In genomic region chrIV:7095396-7095964, ce11 we compare ENCODE assay signal across 3 worm cellular contexts.
A peak's percentile ranks its signal among the peaks of the same experiment; 100 is the strongest.
TF ChIP-seq lines count a peak whose summit lies in the region.

No protein-coding gene starts in this region.

TF ChIP-seq in whole organism, L1 larva, 84 proteins besides CTCF, POLR2A, EP300 and RAD21 (continued from another document):
- TF ChIP-seq snu-23 (GFP tag; optimal IDR thresholded peaks at IDR 0.05; lab: Kevin White, UChicago), result peak; percentile 10
- no peak for TF ChIP-seq C16A3.4 (tag; optimal IDR thresholded peaks at IDR 0.05; lab: Kevin White, UChicago)
- no peak for TF ChIP-seq ztf-11 (tag; optimal IDR thresholded peaks at IDR 0.05; lab: Kevin White, UChicago)
- no peak for TF ChIP-seq ceh-82 (tag; optimal IDR thresholded peaks at IDR 0.05; lab: Kevin White, UChicago)
- no peak for TF ChIP-seq alr-1 (tag; optimal IDR thresholded peaks at IDR 0.05; lab: Kevin White, UChicago; ENCODE audit: borderline replicate concordance)
- no peak for TF ChIP-seq grh-1 (GFP tag; IDR thresholded peaks at IDR 0.05; lab: Robert Waterston, UW)
- peak; percentile 5 for TF ChIP-seq lin-13 (GFP tag; optimal IDR thresholded peaks at IDR 0.05; lab: Kevin White, UChicago)
- TF ChIP-seq nhr-20 (tag; optimal IDR thresholded peaks at IDR 0.05; lab: Kevin White, UChicago), result no peak
- TF ChIP-seq unc-86 (tag; optimal IDR thresholded peaks at IDR 0.05; lab: Kevin White, UChicago), result no peak
- no peak for TF ChIP-seq unc-62 (GFP tag; optimal IDR thresholded peaks at IDR 0.05; lab: Kevin White, UChicago)
- peak; percentile 29 for TF ChIP-seq nhr-71 (tag; optimal IDR thresholded peaks at IDR 0.05; lab: Kevin White, UChicago)
- peak in 1 of 2 experiments; percentile 25 for TF ChIP-seq lsy-2 (tag; optimal IDR thresholded peaks at IDR 0.05; lab: Kevin White, UChicago)

TF ChIP-seq in whole organism, L2 larva, 48 proteins besides CTCF, POLR2A, EP300 and RAD21 (continued from another document):
- TF ChIP-seq crh-2 (tag; optimal IDR thresholded peaks at IDR 0.05; lab: Kevin White, UChicago) (no peak), mab-5 (tag; optimal IDR thresholded peaks at IDR 0.05; lab: Kevin White, UChicago) (no peak), ztf-4 (tag; optimal IDR thresholded peaks at IDR 0.05; lab: Kevin White, UChicago) (no peak), nhr-6 (tag; optimal IDR thresholded peaks at IDR 0.05; lab: Kevin White, UChicago) (no peak), egl-27 (tag; optimal IDR thresholded peaks at IDR 0.05; lab: Kevin White, UChicago) (no peak), nhr-237 (tag; optimal IDR thresholded peaks at IDR 0.05; lab: Kevin White, UChicago) (no peak), ceh-82 (tag; optimal IDR thresholded peaks at IDR 0.05; lab: Kevin White, UChicago) (no peak), blmp-1 (tag; optimal IDR thresholded peaks at IDR 0.05; lab: Kevin White, UChicago; ENCODE audit: insufficient read depth) (peak; percentile 27), sem-4 (tag; optimal IDR thresholded peaks at IDR 0.05; lab: Kevin White, UChicago) (no peak), nhr-21 (tag; optimal IDR thresholded peaks at IDR 0.05; lab: Kevin White, UChicago) (peak; percentile 25), zag-1 (tag; optimal IDR thresholded peaks at IDR 0.05; lab: Kevin White, UChicago) (no peak), ZK546.5 (tag; optimal IDR thresholded peaks at IDR 0.05; lab: Kevin White, UChicago) (no peak), lin-39 (tag; optimal IDR thresholded peaks at IDR 0.05; lab: Kevin White, UChicago) (no peak), nhr-11 (tag; optimal IDR thresholded peaks at IDR 0.05; lab: Kevin White, UChicago) (no peak), nhr-23 (tag; optimal IDR thresholded peaks at IDR 0.05; lab: Kevin White, UChicago) (no peak), unc-55 (GFP tag; optimal IDR thresholded peaks at IDR 0.05; lab: Kevin White, UChicago) (no peak), sma-3 (GFP tag; optimal IDR thresholded peaks at IDR 0.05; lab: Kevin White, UChicago) (no peak), alr-1 (tag; optimal IDR thresholded peaks at IDR 0.05; lab: Kevin White, UChicago) (no peak), F13H6.1 (tag; optimal IDR thresholded peaks at IDR 0.05; lab: Kevin White, UChicago) (peak; percentile 49), nhr-25 (tag; optimal IDR thresholded peaks at IDR 0.05; lab: Kevin White, UChicago) (no peak), nhr-12 (tag; optimal IDR thresholded peaks at IDR 0.05; lab: Kevin White, UChicago) (no peak), mbf-1 (tag; optimal IDR thresholded peaks at IDR 0.05; lab: Kevin White, UChicago) (no peak), nhr-129 (tag; optimal IDR thresholded peaks at IDR 0.05; lab: Kevin White, UChicago) (peak; percentile 25), peb-1 (tag; optimal IDR thresholded peaks at IDR 0.05; lab: Kevin White, UChicago) (no peak), ztf-1 (GFP tag; conservative IDR thresholded peaks at IDR 0.05; lab: Robert Waterston, UW) (no peak), elt-3 (tag; optimal IDR thresholded peaks at IDR 0.05; lab: Kevin White, UChicago) (no peak), nhr-77 (tag; optimal IDR thresholded peaks at IDR 0.05; lab: Kevin White, UChicago) (no peak), ama-1 (optimal IDR thresholded peaks at IDR 0.05; lab: Kevin White, UChicago) (no peak), lin-11 (tag; optimal IDR thresholded peaks at IDR 0.05; lab: Kevin White, UChicago) (no peak), gmeb-1 (tag; optimal IDR thresholded peaks at IDR 0.05; lab: Kevin White, UChicago) (no peak), sma-9 (GFP tag; optimal IDR thresholded peaks at IDR 0.05; lab: Kevin White, UChicago) (peak; percentile 28), sma-9 (tag; optimal IDR thresholded peaks at IDR 0.05; lab: Kevin White, UChicago) (no peak), Y55F3AM.14 (GFP tag; optimal IDR thresholded peaks at IDR 0.05; lab: Kevin White, UChicago) (no peak), elt-1 (tag; optimal IDR thresholded peaks at IDR 0.05; lab: Kevin White, UChicago) (no peak), nhr-10 (tag; optimal IDR thresholded peaks at IDR 0.05; lab: Kevin White, UChicago) (no peak)
TF ChIP-seq in whole organism, L2 larva: peak in this region for 7.

TF ChIP-seq in whole organism, L4 larva, 104 proteins besides CTCF, POLR2A, EP300 and RAD21 (continued from another document):
- TF ChIP-seq ceh-82 (tag; optimal IDR thresholded peaks at IDR 0.05; lab: Kevin White, UChicago) (no peak), jun-1 (tag; optimal IDR thresholded peaks at IDR 0.05; lab: Kevin White, UChicago) (no peak), attf-4 (tag; optimal IDR thresholded peaks at IDR 0.05; lab: Kevin White, UChicago) (no peak), lin-38 (GFP tag; IDR thresholded peaks at IDR 0.05; lab: Robert Waterston, UW) (no peak), D1046.2 (GFP tag; IDR thresholded peaks at IDR 0.05; lab: Robert Waterston, UW) (no peak), mxl-3 (GFP tag; optimal IDR thresholded peaks at IDR 0.05; lab: Kevin White, UChicago) (peak; percentile 16), aha-1 (tag; lab: Kevin White, UChicago) (peak; percentile 24), gei-8 (GFP tag; optimal IDR thresholded peaks at IDR 0.05; lab: Kevin White, UChicago) (no peak), zfp-2 (tag; optimal IDR thresholded peaks at IDR 0.05; lab: Kevin White, UChicago) (no peak), T20F7.1 (GFP tag; optimal IDR thresholded peaks at IDR 0.05; lab: Kevin White, UChicago) (no peak), vab-7 (GFP tag; IDR thresholded peaks at IDR 0.05; lab: Robert Waterston, UW) (no peak), fos-1 (tag; optimal IDR thresholded peaks at IDR 0.05; lab: Kevin White, UChicago) (no peak), skn-1 (tag; optimal IDR thresholded peaks at IDR 0.05; lab: Kevin White, UChicago) (no peak), Y5F2A.4 (GFP tag; optimal IDR thresholded peaks at IDR 0.05; lab: Kevin White, UChicago) (no peak), ceh-28 (tag; optimal IDR thresholded peaks at IDR 0.05; lab: Kevin White, UChicago) (no peak), nhr-11 (tag; optimal IDR thresholded peaks at IDR 0.05; lab: Kevin White, UChicago) (peak; percentile 36), cey-2 (tag; optimal IDR thresholded peaks at IDR 0.05; lab: Kevin White, UChicago; ENCODE audit: borderline replicate concordance, insufficient read depth) (no peak), nhr-41 (GFP tag; IDR thresholded peaks at IDR 0.05; lab: Robert Waterston, UW) (no peak), mdt-29 (GFP tag; IDR thresholded peaks at IDR 0.05; lab: Robert Waterston, UW) (no peak), hlh-11 (tag; optimal IDR thresholded peaks at IDR 0.05; lab: Kevin White, UChicago) (peak; percentile 12), hif-1 (tag; optimal IDR thresholded peaks at IDR 0.05; lab: Kevin White, UChicago) (no peak), ceh-62 (tag; optimal IDR thresholded peaks at IDR 0.05; lab: Kevin White, UChicago) (no peak), ceh-32 (tag; optimal IDR thresholded peaks at IDR 0.05; lab: Kevin White, UChicago; ENCODE audit: poor library complexity) (no peak), nhr-42 (GFP tag; IDR thresholded peaks at IDR 0.05; lab: Robert Waterston, UW) (no peak), daf-8 (GFP tag; IDR thresholded peaks at IDR 0.05; lab: Robert Waterston, UW) (no peak), arid-1 (GFP tag; conservative IDR thresholded peaks at IDR 0.05; lab: Robert Waterston, UW) (no peak), daf-16 (GFP tag; optimal IDR thresholded peaks at IDR 0.05; lab: Kevin White, UChicago) (peak in 1 of 2 experiments; percentile 49), daf-16 (tag; optimal IDR thresholded peaks at IDR 0.05; lab: Kevin White, UChicago) (no peak), pqm-1 (tag; optimal IDR thresholded peaks at IDR 0.05; lab: Kevin White, UChicago) (no peak), unc-62 (GFP tag; optimal IDR thresholded peaks at IDR 0.05 in 1 of 2; lab: Kevin White, UChicago) (peak in 1 of 2 experiments; percentile 67), unc-62 (tag; optimal IDR thresholded peaks at IDR 0.05; lab: Kevin White, UChicago) (no peak), nhr-237 (tag; optimal IDR thresholded peaks at IDR 0.05; lab: Kevin White, UChicago) (no peak), tag-97 (GFP tag; IDR thresholded peaks at IDR 0.05; lab: Robert Waterston, UW) (no peak), Y75B8A.6 (GFP tag; IDR thresholded peaks at IDR 0.05; lab: Robert Waterston, UW) (no peak)
